Fruit fly (Drosophila melanogaster): ENCODE results near the gene CG3744.

Gene CG3744

DNA sequence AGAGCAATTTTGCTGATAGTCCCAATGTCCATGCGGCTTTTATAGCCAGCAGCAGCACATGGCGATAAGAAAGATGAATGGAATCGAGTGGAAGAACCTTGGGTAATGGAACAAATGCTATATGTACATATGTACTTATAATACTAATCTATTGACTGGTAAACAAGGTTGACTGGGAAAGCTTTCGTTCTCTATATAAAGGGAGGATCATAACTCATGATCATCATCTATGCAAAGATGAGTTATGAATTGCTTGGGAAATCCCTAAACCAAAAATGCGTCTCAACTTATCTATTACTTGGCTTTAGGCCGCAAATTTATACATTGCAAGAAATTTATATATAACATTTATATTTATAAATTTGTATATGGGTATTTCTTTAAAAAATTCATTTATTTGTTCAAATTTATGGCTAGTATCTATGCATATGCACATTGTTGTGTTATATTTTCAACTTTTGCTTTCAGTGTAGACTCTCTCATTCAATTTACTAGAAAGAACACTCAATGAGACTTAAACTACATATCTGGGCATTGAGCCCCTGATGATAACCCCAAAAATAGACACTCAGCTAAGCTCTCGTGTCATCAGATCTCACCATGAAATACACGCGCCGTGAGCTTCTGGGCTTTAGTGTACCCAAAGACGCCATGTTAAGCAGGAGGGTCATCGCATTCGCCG is 11.6 kb downstream of the CG3744 start, which contains the start of the genes Srg1 and Elal (continued):
- TF ChIP-seq toy (GFP tag; IDR thresholded peaks at IDR 0.05), result 0 out of 2 replicates have a peak, but pooled peaks have one; percentile 12
- TF ChIP-seq slbo (GFP tag; IDR thresholded peaks at IDR 0.05), result peak; percentile 68; the same call in 1 of the 2 replicates
- no peak for TF ChIP-seq grn (GFP tag; optimal IDR thresholded peaks at IDR 0.05)
- TF ChIP-seq gce (GFP tag; IDR thresholded peaks at IDR 0.05), result no peak
- TF ChIP-seq CG17328 (GFP tag; IDR thresholded peaks at IDR 0.05), result 0 out of 2 replicates have a peak, but pooled peaks have one; percentile 17
- TF ChIP-seq kay (GFP tag; optimal IDR thresholded peaks at IDR 0.05), result no peak
- peak; percentile 10 for TF ChIP-seq CG13424 (tag; optimal IDR thresholded peaks at IDR 0.05)
- TF ChIP-seq gfzf (GFP tag; optimal IDR thresholded peaks at IDR 0.05), result no peak
- TF ChIP-seq CG15601 (tag; optimal IDR thresholded peaks at IDR 0.05), result peak; percentile 13
- no peak for TF ChIP-seq CG1647 (GFP tag; optimal IDR thresholded peaks at IDR 0.05)
- peak; percentile 88 for TF ChIP-seq sens (GFP tag)
- peak; percentile 6 for TF ChIP-seq Xbp1 (GFP tag; optimal IDR thresholded peaks at IDR 0.05)
- no peak for TF ChIP-seq lab (GFP tag; optimal IDR thresholded peaks at IDR 0.05)
- TF ChIP-seq ara (GFP tag; IDR thresholded peaks at IDR 0.05), result no peak
- TF ChIP-seq CG17802 (tag; optimal IDR thresholded peaks at IDR 0.05), result no peak
- no peak for TF ChIP-seq Poxn (GFP tag; IDR thresholded peaks at IDR 0.05)
- peak; percentile 46 for TF ChIP-seq Meics (GFP tag; optimal IDR thresholded peaks at IDR 0.05)
- no peak for TF ChIP-seq CG16815 (GFP tag; optimal IDR thresholded peaks at IDR 0.05)
- TF ChIP-seq yki (optimal IDR thresholded peaks at IDR 0.05), result no peak
- TF ChIP-seq phol (tag; optimal IDR thresholded peaks at IDR 0.05), result peak; percentile 15
- TF ChIP-seq CG8924 (tag; optimal IDR thresholded peaks at IDR 0.05), result peak; percentile 35
- 0 out of 2 replicates have a peak, but pooled peaks have one; percentile 39 for TF ChIP-seq ranshi (GFP tag; IDR thresholded peaks at IDR 0.05)
- TF ChIP-seq CG11456 (GFP tag; IDR thresholded peaks at IDR 0.05), result no peak
- TF ChIP-seq CG9609 (GFP tag; optimal IDR thresholded peaks at IDR 0.05), result no peak
- TF ChIP-seq wdn (GFP tag; IDR thresholded peaks at IDR 0.05), result 0 out of 2 replicates have a peak, but pooled peaks have one; percentile 14
- TF ChIP-seq Stat92E (GFP tag; optimal IDR thresholded peaks at IDR 0.05), result no peak
- peak; percentile 5 for TF ChIP-seq gsb-n (tag; optimal IDR thresholded peaks at IDR 0.05)
- TF ChIP-seq slp2 (GFP tag; optimal IDR thresholded peaks at IDR 0.05), result no peak
- peak; percentile 7 for TF ChIP-seq CG13775 (GFP tag; optimal IDR thresholded peaks at IDR 0.05)
- TF ChIP-seq CG10959 (GFP tag; IDR thresholded peaks at IDR 0.05), result no peak
- TF ChIP-seq Myb (GFP tag; optimal IDR thresholded peaks at IDR 0.05), result no peak
- no peak for TF ChIP-seq Nf-YB (GFP tag; optimal IDR thresholded peaks at IDR 0.05)
- no peak for TF ChIP-seq abd-A (tag; optimal IDR thresholded peaks at IDR 0.05)
- no peak for TF ChIP-seq CG11247 (GFP tag; IDR thresholded peaks at IDR 0.05)
- TF ChIP-seq CG18599 (GFP tag; optimal IDR thresholded peaks at IDR 0.05), result peak; percentile 61
- peak; percentile 44 for TF ChIP-seq CG12391 (tag; optimal IDR thresholded peaks at IDR 0.05)
- no peak for TF ChIP-seq br (optimal IDR thresholded peaks at IDR 0.05)
- TF ChIP-seq vnd (GFP tag; IDR thresholded peaks at IDR 0.05; ENCODE audit: partially characterized antibody), result no peak
- no peak for TF ChIP-seq Asciz (GFP tag; optimal IDR thresholded peaks at IDR 0.05)
- no peak for TF ChIP-seq CG8281 (tag; optimal IDR thresholded peaks at IDR 0.05)
- TF ChIP-seq CG10654 (GFP tag; optimal IDR thresholded peaks at IDR 0.05), result no peak
- TF ChIP-seq gcm (GFP tag; optimal IDR thresholded peaks at IDR 0.05), result no peak
- no peak for TF ChIP-seq crc (GFP tag; optimal IDR thresholded peaks at IDR 0.05)
- no peak for TF ChIP-seq CG3838 (GFP tag; optimal IDR thresholded peaks at IDR 0.05)
- TF ChIP-seq cwo (GFP tag; optimal IDR thresholded peaks at IDR 0.05), result peak; percentile 24
- no peak for TF ChIP-seq CG34224 (GFP tag; IDR thresholded peaks at IDR 0.05; ENCODE audit: partially characterized antibody)
- TF ChIP-seq dimm (GFP tag; IDR thresholded peaks at IDR 0.05), result no peak
- no peak for TF ChIP-seq eyg (GFP tag; optimal IDR thresholded peaks at IDR 0.05)
- TF ChIP-seq Gsc (GFP tag; IDR thresholded peaks at IDR 0.05), result no peak
- TF ChIP-seq crp (GFP tag; optimal IDR thresholded peaks at IDR 0.05), result no peak

Measured in whole organism, embryonic.